Worm (Caenorhabditis elegans) whole organism, midembryonic: ENCODE measurements around the gene vps-50.

Experiments used
- T22C8.4 ChIP-seq: fragments of 200-800 bp; sonication (Bioruptor generic); IDR thresholded peaks from 2 replicates; pipeline ENCODE4 v1.3.6; 2022; ENCODE audit warnings: missing genetic modification characterization, missing compliant biosample characterization
- cog-1 ChIP-seq: sonication (generic microtip); optimal IDR thresholded peaks from 2 replicates; lab custom pipeline; 2016; ENCODE audit warnings: missing genetic modification characterization, missing compliant biosample characterization
- flt-1 ChIP-seq: fragments of 200-800 bp; sonication (Bioruptor generic); IDR thresholded peaks from 2 replicates; pipeline ENCODE4 v1.3.6; 2022; ENCODE audit warnings: missing genetic modification characterization, missing compliant biosample characterization
- klf-2 ChIP-seq: fragments of 200-800 bp; sonication (Bioruptor generic); conservative IDR thresholded peaks from 2 replicates; pipeline ENCODE4 v1.3.6; 2022; ENCODE audit warnings: missing genetic modification reagents, missing genetic modification characterization, missing compliant biosample characterization
- med-1 ChIP-seq: sonication (generic microtip); optimal IDR thresholded peaks from 2 replicates; lab custom pipeline; 2017; ENCODE audit warnings: missing genetic modification characterization, mild to moderate bottlenecking, missing compliant biosample characterization, antibody characterized with exemption, missing genetic modification reagents; ENCODE audit not compliant: insufficient read depth
- ref-1 ChIP-seq: fragments of 200-800 bp; sonication (Bioruptor generic); conservative IDR thresholded peaks from 2 replicates; pipeline ENCODE4 v1.3.6; 2022; ENCODE audit warnings: missing genetic modification reagents, missing genetic modification characterization, missing compliant biosample characterization
- tab-1 ChIP-seq: fragments of 200-800 bp; sonication (Bioruptor generic); IDR thresholded peaks from 2 replicates; pipeline ENCODE4 v1.3.6; 2022; ENCODE audit warnings: missing genetic modification characterization, missing compliant biosample characterization
- ztf-23 ChIP-seq: fragments of 200-800 bp; sonication (Bioruptor generic); IDR thresholded peaks from 2 replicates; pipeline ENCODE4 v1.3.6; 2022; ENCODE audit warnings: missing genetic modification reagents, missing genetic modification characterization, missing compliant biosample characterization
- ztf-29 ChIP-seq: fragments of 200-800 bp; sonication (Bioruptor generic); IDR thresholded peaks from 2 replicates; pipeline ENCODE4 v1.3.6; 2022; ENCODE audit warnings: missing genetic modification reagents, missing genetic modification characterization, missing compliant biosample characterization

vps-50 gene

DNA sequence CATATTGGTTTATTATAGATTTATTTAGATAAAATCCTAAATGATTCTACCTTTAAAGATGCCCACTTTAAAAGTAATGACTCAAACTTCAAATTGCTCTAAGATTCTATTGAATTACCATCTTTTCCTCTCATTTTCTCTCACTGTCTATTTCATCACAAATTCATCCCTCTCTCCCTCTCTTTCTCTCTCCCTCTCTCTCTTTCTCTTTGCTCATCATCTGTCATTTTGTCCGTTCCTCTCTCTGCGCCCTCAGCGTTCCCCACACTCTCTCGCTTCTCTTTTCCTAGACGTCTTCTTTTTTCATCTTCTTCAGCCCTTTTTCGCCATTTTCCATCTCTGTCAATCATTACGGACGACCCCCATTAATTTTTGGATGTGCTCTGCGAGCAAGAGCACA lies 36.1 kb downstream of the vps-50 start:
- no peak for TF ChIP-seq klf-2 (GFP tag; lab: Robert Waterston, UW)
- TF ChIP-seq ztf-23: 0 out of 2 replicates have a peak, but pooled peaks have one; percentile 11
- no peak for TF ChIP-seq ref-1 (GFP tag; lab: Robert Waterston, UW)
- no peak for TF ChIP-seq cog-1 (tag; lab: Kevin White, UChicago)
- TF ChIP-seq med-1 (GFP tag; lab: Kevin White, UChicago): no peak
- no peak for TF ChIP-seq T22C8.4 (GFP tag; lab: Robert Waterston, UW)

- TF ChIP-seq flt-1 (GFP tag; lab: Robert Waterston, UW) (no peak), ztf-29 (GFP tag; lab: Robert Waterston, UW) (no peak), klf-2 (GFP tag; lab: Robert Waterston, UW) (no peak), cog-1 (tag; lab: Kevin White, UChicago) (no peak), med-1 (GFP tag; lab: Kevin White, UChicago) (no peak), ref-1 (GFP tag; lab: Robert Waterston, UW) (no peak), T22C8.4 (GFP tag; lab: Robert Waterston, UW) (no peak), ztf-23 (no peak), tab-1 (GFP tag; lab: Robert Waterston, UW) (no peak)
These were observed 37.3 kb downstream of the vps-50 start for ce11 chrIII:10906325-10906724.

- TF ChIP-seq flt-1 (GFP tag; lab: Robert Waterston, UW) (no peak), klf-2 (GFP tag; lab: Robert Waterston, UW) (no peak), cog-1 (tag; lab: Kevin White, UChicago) (no peak), T22C8.4 (GFP tag; lab: Robert Waterston, UW) (no peak), ztf-29 (GFP tag; lab: Robert Waterston, UW) (no peak)
These were observed 38.8 kb downstream of the vps-50 start for ce11 chrIII:10907678-10908217.

DNA sequence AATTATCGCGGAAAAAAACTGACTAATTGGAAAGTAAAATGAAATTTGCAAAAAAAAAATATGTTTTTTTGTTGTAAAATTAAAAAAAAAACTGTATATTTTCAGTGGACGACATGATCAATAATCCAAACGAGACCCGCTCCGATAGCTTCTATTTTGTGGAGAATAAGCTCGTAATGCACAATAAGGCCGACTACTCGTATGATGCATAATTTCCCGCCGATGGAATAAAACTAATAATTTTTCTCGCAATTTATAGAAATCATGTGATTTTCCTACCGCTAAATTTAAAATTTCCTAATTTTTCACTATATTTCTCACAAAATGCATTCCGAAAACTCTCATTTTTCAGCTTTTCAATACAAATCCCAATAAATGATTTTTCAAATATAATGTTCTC lies 39.5 kb downstream of the vps-50 start:
- no peak for TF ChIP-seq ztf-29 (GFP tag; lab: Robert Waterston, UW)
- TF ChIP-seq cog-1 (tag; lab: Kevin White, UChicago): no peak
- TF ChIP-seq flt-1 (GFP tag; lab: Robert Waterston, UW): no peak
- no peak for TF ChIP-seq klf-2 (GFP tag; lab: Robert Waterston, UW)

- TF ChIP-seq cog-1 (tag; lab: Kevin White, UChicago) (no peak), ref-1 (GFP tag; lab: Robert Waterston, UW) (no peak), T22C8.4 (GFP tag; lab: Robert Waterston, UW) (no peak), ztf-23 (no peak), tab-1 (GFP tag; lab: Robert Waterston, UW) (no peak), med-1 (GFP tag; lab: Kevin White, UChicago) (no peak)
These were observed 40.2 kb downstream of the vps-50 start for ce11 chrIII:10909166-10909565.

DNA sequence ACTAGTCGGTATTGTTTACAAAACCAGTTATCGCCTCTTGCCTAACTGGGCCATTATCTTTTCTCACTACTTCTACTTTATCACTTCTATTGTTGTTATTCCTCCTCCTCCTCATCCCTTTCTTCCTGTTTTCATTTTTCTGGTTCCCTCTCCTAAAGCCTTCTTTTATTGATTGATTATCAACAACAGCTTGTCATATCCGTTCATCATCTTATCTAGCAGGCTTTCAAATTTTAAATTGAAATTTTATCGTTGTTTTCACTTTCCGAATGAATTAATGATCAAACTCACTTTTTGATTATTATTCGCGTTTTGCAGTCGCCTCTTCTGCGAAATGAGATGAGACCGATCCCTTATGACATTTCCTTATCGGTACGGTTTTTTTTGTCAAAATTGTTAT lies 42.2 kb downstream of the vps-50 start, which contains the start of gene cut-6:
Gene cut-6, plus strand, starts transcription at position 301 of the 400 bp plus-strand sequence.
- no peak for TF ChIP-seq ztf-29 (GFP tag; lab: Robert Waterston, UW)
- no peak for TF ChIP-seq cog-1 (tag; lab: Kevin White, UChicago)
- TF ChIP-seq ztf-23: no peak
- TF ChIP-seq klf-2 (GFP tag; lab: Robert Waterston, UW): no peak
- no peak for TF ChIP-seq T22C8.4 (GFP tag; lab: Robert Waterston, UW)
- no peak for TF ChIP-seq flt-1 (GFP tag; lab: Robert Waterston, UW)
- TF ChIP-seq tab-1 (GFP tag; lab: Robert Waterston, UW): no peak
- no peak for TF ChIP-seq med-1 (GFP tag; lab: Kevin White, UChicago)

DNA sequence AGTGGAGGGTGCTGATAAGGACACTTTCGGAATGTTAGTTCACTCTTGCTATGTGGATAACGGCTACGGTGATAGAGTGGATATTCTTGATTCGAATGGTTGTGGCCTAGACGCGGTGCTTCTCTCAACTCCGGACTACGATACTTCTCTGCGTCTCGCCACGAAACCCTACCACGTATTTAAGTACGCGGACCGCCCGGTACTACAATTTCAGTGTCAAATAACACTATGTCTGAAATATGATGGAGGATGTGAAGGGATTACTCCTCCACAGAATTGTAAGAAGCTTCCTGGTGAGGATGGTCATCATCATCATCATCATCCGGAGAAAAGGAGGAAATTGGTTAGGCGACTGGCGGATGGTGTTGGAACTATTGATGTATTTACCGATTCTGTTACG lies 46.0 kb downstream of the vps-50 start:
- no peak for TF ChIP-seq ref-1 (GFP tag; lab: Robert Waterston, UW)
- TF ChIP-seq cog-1 (tag; lab: Kevin White, UChicago): no peak
- no peak for TF ChIP-seq ztf-29 (GFP tag; lab: Robert Waterston, UW)
- no peak for TF ChIP-seq med-1 (GFP tag; lab: Kevin White, UChicago)
- no peak for TF ChIP-seq flt-1 (GFP tag; lab: Robert Waterston, UW)
- TF ChIP-seq T22C8.4 (GFP tag; lab: Robert Waterston, UW): no peak
- no peak for TF ChIP-seq ztf-23

ce11 chrIII:10920044-10920443 lies 51.1 kb downstream of the vps-50 start, which contains the start of gene vab-7:
TSS of gene vab-7 (plus strand) at chrIII:10920344.
- TF ChIP-seq ref-1 (GFP tag; lab: Robert Waterston, UW) (no peak), flt-1 (GFP tag; lab: Robert Waterston, UW) (no peak), med-1 (GFP tag; lab: Kevin White, UChicago) (no peak), klf-2 (GFP tag; lab: Robert Waterston, UW) (no peak), T22C8.4 (GFP tag; lab: Robert Waterston, UW) (no peak), tab-1 (GFP tag; lab: Robert Waterston, UW) (no peak), cog-1 (tag; lab: Kevin White, UChicago) (no peak), ztf-29 (GFP tag; lab: Robert Waterston, UW) (no peak), ztf-23 (no peak)

DNA sequence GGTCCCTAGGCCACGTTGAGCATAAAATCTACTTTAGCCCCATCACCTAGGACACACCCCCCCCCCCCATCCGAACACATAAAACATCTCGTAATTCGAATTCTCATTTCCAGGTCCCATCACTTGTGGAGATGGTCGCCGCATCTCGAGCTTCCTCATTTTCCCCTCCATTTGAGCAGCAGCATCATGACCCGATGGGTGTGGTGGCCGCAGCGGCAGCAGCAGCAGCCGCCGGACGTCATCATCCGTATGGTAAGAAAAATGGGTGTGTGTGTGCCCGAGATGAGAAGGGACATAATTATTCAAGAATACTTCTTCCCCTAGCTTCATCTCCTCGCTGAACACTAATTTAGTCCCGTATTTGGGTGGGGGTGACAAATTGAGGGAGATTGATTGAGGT lies 52.5 kb downstream of the vps-50 start:
- 0 out of 2 replicates have a peak, but pooled peaks have one; percentile 7 for TF ChIP-seq ztf-23
- TF ChIP-seq ztf-29 (GFP tag; lab: Robert Waterston, UW): no peak
- no peak for TF ChIP-seq tab-1 (GFP tag; lab: Robert Waterston, UW)
- TF ChIP-seq cog-1 (tag; lab: Kevin White, UChicago): no peak

DNA sequence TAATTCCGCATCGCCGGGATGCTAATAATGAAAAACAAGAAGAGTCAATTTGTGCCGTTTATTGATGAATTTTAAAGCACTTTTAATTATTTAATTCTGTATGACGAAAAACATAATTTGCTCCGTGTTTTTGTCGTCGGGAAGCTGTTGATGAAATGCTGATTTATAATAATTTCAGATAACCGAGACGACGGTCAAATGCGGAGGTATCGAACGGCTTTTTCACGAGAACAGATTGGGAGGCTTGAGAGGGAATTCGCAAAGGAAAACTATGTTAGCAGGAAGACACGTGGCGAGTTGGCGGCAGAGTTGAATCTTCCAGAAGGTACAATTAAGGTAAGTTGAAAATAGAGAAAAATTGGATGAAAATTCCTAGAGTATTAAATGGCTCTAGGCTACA lies 54.5 kb downstream of the vps-50 start:
- no peak for TF ChIP-seq ztf-23
- TF ChIP-seq ref-1 (GFP tag; lab: Robert Waterston, UW): no peak
- TF ChIP-seq tab-1 (GFP tag; lab: Robert Waterston, UW): no peak
- TF ChIP-seq flt-1 (GFP tag; lab: Robert Waterston, UW): no peak
- no peak for TF ChIP-seq T22C8.4 (GFP tag; lab: Robert Waterston, UW)
- TF ChIP-seq med-1 (GFP tag; lab: Kevin White, UChicago): no peak
- TF ChIP-seq ztf-29 (GFP tag; lab: Robert Waterston, UW): no peak
- no peak for TF ChIP-seq cog-1 (tag; lab: Kevin White, UChicago)
- TF ChIP-seq klf-2 (GFP tag; lab: Robert Waterston, UW): no peak
